Fruit fly (Drosophila melanogaster): ENCODE measurements around the gene Tango10.

Tango10 gene

dm6 chrX:11684462-11684861, 35.6 kb upstream of the Tango10 start:
- TF ChIP-seq GATAd (GFP tag; optimal IDR thresholded peaks at IDR 0.05) (no peak), Hnf4 (GFP tag; optimal IDR thresholded peaks at IDR 0.05) (peak; percentile 51), rgr (GFP tag; optimal IDR thresholded peaks at IDR 0.05) (peak; percentile 61), Rel (GFP tag; optimal IDR thresholded peaks at IDR 0.05) (peak; percentile 64), Rel (tag; optimal IDR thresholded peaks at IDR 0.05) (peak; percentile 56), CG32264 (GFP tag; optimal IDR thresholded peaks at IDR 0.05) (no peak), Dif (GFP tag; optimal IDR thresholded peaks at IDR 0.05; ENCODE audit: partially characterized antibody) (no peak), foxo (GFP tag; optimal IDR thresholded peaks at IDR 0.05) (peak in 1 of 2 experiments; percentile 34), OdsH (GFP tag; optimal IDR thresholded peaks at IDR 0.05) (peak; percentile 25), ey (GFP tag; optimal IDR thresholded peaks at IDR 0.05) (peak; percentile 19), Mio (GFP tag; optimal IDR thresholded peaks at IDR 0.05) (no peak), Hr78 (GFP tag; optimal IDR thresholded peaks at IDR 0.05) (no peak), brk (GFP tag; optimal IDR thresholded peaks at IDR 0.05) (peak; percentile 26), tai (GFP tag; optimal IDR thresholded peaks at IDR 0.05) (no peak), woc (GFP tag; optimal IDR thresholded peaks at IDR 0.05) (peak; percentile 70), Hr83 (GFP tag; optimal IDR thresholded peaks at IDR 0.05; ENCODE audit: poor library complexity, severe bottlenecking) (peak; percentile 73), Sp1 (GFP tag; optimal IDR thresholded peaks at IDR 0.05) (peak; percentile 59), Vsx2 (GFP tag; optimal IDR thresholded peaks at IDR 0.05; ENCODE audit: partially characterized antibody) (no peak), Myc (optimal IDR thresholded peaks at IDR 0.05) (no peak), pan (optimal IDR thresholded peaks at IDR 0.05) (no peak), h (GFP tag; optimal IDR thresholded peaks at IDR 0.05) (peak; percentile 49), psq (GFP tag; optimal IDR thresholded peaks at IDR 0.05) (peak; percentile 75), sv (GFP tag; optimal IDR thresholded peaks at IDR 0.05) (no peak), dmrt93B (GFP tag; optimal IDR thresholded peaks at IDR 0.05) (peak; percentile 17), CG9705 (GFP tag; optimal IDR thresholded peaks at IDR 0.05) (no peak), fru (GFP tag; optimal IDR thresholded peaks at IDR 0.05) (peak; percentile 40), HLH106 (tag; optimal IDR thresholded peaks at IDR 0.05) (no peak), sage (GFP tag; optimal IDR thresholded peaks at IDR 0.05) (peak; percentile 8), Dfd (GFP tag; optimal IDR thresholded peaks at IDR 0.05) (no peak), Abd-B (GFP tag; optimal IDR thresholded peaks at IDR 0.05) (no peak)

- TF ChIP-seq Sp1 (GFP tag; optimal IDR thresholded peaks at IDR 0.05) (peak; percentile 83), Mio (GFP tag; optimal IDR thresholded peaks at IDR 0.05) (no peak), Jra (GFP tag; optimal IDR thresholded peaks at IDR 0.05) (peak; percentile 15), psq (GFP tag; optimal IDR thresholded peaks at IDR 0.05) (peak; percentile 93), dmrt93B (GFP tag; optimal IDR thresholded peaks at IDR 0.05) (peak; percentile 77), pan (optimal IDR thresholded peaks at IDR 0.05) (no peak), CrebA (GFP tag; optimal IDR thresholded peaks at IDR 0.05; ENCODE audit: borderline replicate concordance) (no peak), Dif (GFP tag; optimal IDR thresholded peaks at IDR 0.05; ENCODE audit: partially characterized antibody) (peak; percentile 95), GATAd (GFP tag; optimal IDR thresholded peaks at IDR 0.05) (no peak), Myc (optimal IDR thresholded peaks at IDR 0.05) (no peak), jim (GFP tag; optimal IDR thresholded peaks at IDR 0.05) (no peak), Hr83 (GFP tag; optimal IDR thresholded peaks at IDR 0.05; ENCODE audit: poor library complexity, severe bottlenecking) (peak; percentile 64), dsf (GFP tag; optimal IDR thresholded peaks at IDR 0.05; ENCODE audit: borderline replicate concordance) (no peak), dl (GFP tag; optimal IDR thresholded peaks at IDR 0.05; ENCODE audit: insufficient read depth in 1 of 2, partially characterized antibody in 2 of 2) (peak; percentile 73 to 95), foxo (GFP tag; optimal IDR thresholded peaks at IDR 0.05) (peak in 1 of 2 experiments; percentile 86), Abd-B (GFP tag; optimal IDR thresholded peaks at IDR 0.05) (no peak), br (GFP tag; optimal IDR thresholded peaks at IDR 0.05) (peak; percentile 76), rgr (GFP tag; optimal IDR thresholded peaks at IDR 0.05) (peak; percentile 78), woc (GFP tag; optimal IDR thresholded peaks at IDR 0.05) (peak; percentile 78), h (GFP tag; optimal IDR thresholded peaks at IDR 0.05) (peak; percentile 87), sage (GFP tag; optimal IDR thresholded peaks at IDR 0.05) (peak; percentile 22), Vsx2 (GFP tag; optimal IDR thresholded peaks at IDR 0.05; ENCODE audit: partially characterized antibody) (no peak), OdsH (GFP tag; optimal IDR thresholded peaks at IDR 0.05) (peak; percentile 82), ey (GFP tag; optimal IDR thresholded peaks at IDR 0.05) (peak; percentile 70), brk (GFP tag; optimal IDR thresholded peaks at IDR 0.05) (peak; percentile 36), tai (GFP tag; optimal IDR thresholded peaks at IDR 0.05) (no peak), Dfd (GFP tag; optimal IDR thresholded peaks at IDR 0.05) (no peak), usp (GFP tag; optimal IDR thresholded peaks at IDR 0.05) (no peak), Hr78 (GFP tag; optimal IDR thresholded peaks at IDR 0.05) (no peak), N (GFP tag; optimal IDR thresholded peaks at IDR 0.05) (no peak), CG32264 (GFP tag; optimal IDR thresholded peaks at IDR 0.05) (no peak), HLH106 (tag; optimal IDR thresholded peaks at IDR 0.05) (peak; percentile 74), sv (GFP tag; optimal IDR thresholded peaks at IDR 0.05) (no peak), CG9705 (GFP tag; optimal IDR thresholded peaks at IDR 0.05) (no peak), lola (GFP tag; optimal IDR thresholded peaks at IDR 0.05) (no peak), fru (GFP tag; optimal IDR thresholded peaks at IDR 0.05) (peak; percentile 82), Rel (GFP tag; optimal IDR thresholded peaks at IDR 0.05) (no peak), Rel (tag; optimal IDR thresholded peaks at IDR 0.05) (no peak), Hnf4 (GFP tag; optimal IDR thresholded peaks at IDR 0.05) (peak; percentile 74)
Observed at dm6 chrX:11685918-11686640, 34.0 kb upstream of the Tango10 start.

All from whole organism, wandering third instar larva.